Worm (Caenorhabditis elegans): ENCODE results near the gene R11D1.10.

R11D1.10 gene

ce11 chrV:12780248-12780647 is 50.9 kb downstream of the R11D1.10 start (continued):
- no peak for TF ChIP-seq ceh-62 (tag; optimal IDR thresholded peaks at IDR 0.05)
- peak; percentile 21 for TF ChIP-seq nhr-28 (tag; optimal IDR thresholded peaks at IDR 0.05)
- peak; percentile 0 for TF ChIP-seq nhr-48 (tag; optimal IDR thresholded peaks at IDR 0.05)
- TF ChIP-seq jun-1 (tag; optimal IDR thresholded peaks at IDR 0.05): no peak
- TF ChIP-seq lin-15B (tag; optimal IDR thresholded peaks at IDR 0.05): no peak
- no peak; the same call in 1 of the 2 replicates for TF ChIP-seq egl-43 (GFP tag; IDR thresholded peaks at IDR 0.05)
- peak; percentile 84 for TF ChIP-seq tra-1 (GFP tag; IDR thresholded peaks at IDR 0.05)
- TF ChIP-seq lin-29 (GFP tag; IDR thresholded peaks at IDR 0.05): peak; percentile 67
- TF ChIP-seq mdl-1 (tag; optimal IDR thresholded peaks at IDR 0.05): no peak
- peak; percentile 85 for TF ChIP-seq Y48G9A.11 (GFP tag; IDR thresholded peaks at IDR 0.05)
- no peak for TF ChIP-seq zag-1 (tag; optimal IDR thresholded peaks at IDR 0.05)
- TF ChIP-seq F49E8.2 (tag; optimal IDR thresholded peaks at IDR 0.05; ENCODE audit: borderline replicate concordance): no peak
- TF ChIP-seq pha-4 (GFP tag; IDR thresholded peaks at IDR 0.05): peak; percentile 86
- no peak for TF ChIP-seq pha-4 (tag; optimal IDR thresholded peaks at IDR 0.05)
- TF ChIP-seq hif-1 (tag; optimal IDR thresholded peaks at IDR 0.05): peak in 1 of 2 experiments; percentile 43
- TF ChIP-seq unc-39 (tag; optimal IDR thresholded peaks at IDR 0.05): no peak
- no peak for TF ChIP-seq set-16 (GFP tag; IDR thresholded peaks at IDR 0.05)
- TF ChIP-seq dve-1 (tag; optimal IDR thresholded peaks at IDR 0.05; ENCODE audit: insufficient read depth): no peak
- TF ChIP-seq ceh-44 (GFP tag; IDR thresholded peaks at IDR 0.05): peak; percentile 65; the same call in 1 of the 2 replicates
- TF ChIP-seq aha-1 (tag): peak; percentile 82
- peak; percentile 28 for TF ChIP-seq zfp-2 (tag; optimal IDR thresholded peaks at IDR 0.05)
- TF ChIP-seq nhr-25 (tag; optimal IDR thresholded peaks at IDR 0.05; ENCODE audit: borderline replicate concordance, insufficient read depth): no peak
- peak; percentile 57 for TF ChIP-seq unc-130 (GFP tag; optimal IDR thresholded peaks at IDR 0.05)
- peak; percentile 92 for TF ChIP-seq Y105C5A.15 (GFP tag; IDR thresholded peaks at IDR 0.05)
- 0 out of 2 replicates have a peak, but pooled peaks have one; percentile 47 for TF ChIP-seq mdt-29 (GFP tag; IDR thresholded peaks at IDR 0.05)
- no peak for TF ChIP-seq nhr-237 (tag; optimal IDR thresholded peaks at IDR 0.05)
- no peak for TF ChIP-seq aly-2 (tag; optimal IDR thresholded peaks at IDR 0.05)
- peak; percentile 84 for TF ChIP-seq nhr-111 (GFP tag; optimal IDR thresholded peaks at IDR 0.05)
- no peak for TF ChIP-seq fos-1 (tag; optimal IDR thresholded peaks at IDR 0.05)
- peak; percentile 45 for TF ChIP-seq F10B5.3 (tag; optimal IDR thresholded peaks at IDR 0.05)
- TF ChIP-seq hmg-1.1 (GFP tag; IDR thresholded peaks at IDR 0.05): peak; percentile 90
- no peak; the same call in none of the 2 replicates for TF ChIP-seq snpc-1.2 (GFP tag; IDR thresholded peaks at IDR 0.05)
- no peak for TF ChIP-seq lsy-2 (tag; optimal IDR thresholded peaks at IDR 0.05)
- TF ChIP-seq fkh-10 (GFP tag; optimal IDR thresholded peaks at IDR 0.05): no peak
- no peak for TF ChIP-seq nhr-76 (tag; optimal IDR thresholded peaks at IDR 0.05)
- peak; percentile 91 for TF ChIP-seq arid-1 (GFP tag; conservative IDR thresholded peaks at IDR 0.05)
- TF ChIP-seq nhr-6 (tag; optimal IDR thresholded peaks at IDR 0.05): peak; percentile 73
- TF ChIP-seq ces-1 (GFP tag; optimal IDR thresholded peaks at IDR 0.05): no peak
- peak in 1 of 2 experiments; percentile 80 for TF ChIP-seq unc-62 (GFP tag; optimal IDR thresholded peaks at IDR 0.05 in 1 of 2)
- no peak for TF ChIP-seq unc-62 (tag; optimal IDR thresholded peaks at IDR 0.05)
- peak in 1 of 2 experiments; percentile 92; a peak in 2 of 4 replicates for TF ChIP-seq madf-5 (GFP tag; IDR thresholded peaks at IDR 0.05)
- peak; percentile 75; the same call in 1 of the 2 replicates for TF ChIP-seq F26F4.8 (GFP tag; conservative IDR thresholded peaks at IDR 0.05)
- peak; percentile 74 for TF ChIP-seq dmd-6 (GFP tag; IDR thresholded peaks at IDR 0.05)
- peak; percentile 87 for TF ChIP-seq D1046.2 (GFP tag; IDR thresholded peaks at IDR 0.05)
- TF ChIP-seq snpc-4 (tag; optimal IDR thresholded peaks at IDR 0.05): no peak
- peak; percentile 88 for TF ChIP-seq ctbp-1 (GFP tag; IDR thresholded peaks at IDR 0.05)
- TF ChIP-seq dmd-8 (GFP tag; IDR thresholded peaks at IDR 0.05): peak; percentile 89; the same call in 1 of the 2 replicates
- TF ChIP-seq F37D6.2 (tag; optimal IDR thresholded peaks at IDR 0.05): peak; percentile 6
- no peak for TF ChIP-seq ZK546.5 (tag; optimal IDR thresholded peaks at IDR 0.05)
- peak; percentile 31 for TF ChIP-seq spr-1 (tag; optimal IDR thresholded peaks at IDR 0.05)
- no peak for TF ChIP-seq nhr-42 (GFP tag; IDR thresholded peaks at IDR 0.05)
- no peak; the same call in 1 of the 2 replicates for TF ChIP-seq nhr-41 (GFP tag; IDR thresholded peaks at IDR 0.05)

Measured in whole organism, L4 larva.